Fruit fly (Drosophila melanogaster) whole organism, adult: ENCODE results near the gene CG15517.

ENCODE experiments used
- CG11617 ChIP-seq: fragments of 200-800 bp; sonication (Bioruptor generic); optimal IDR thresholded peaks from 2 replicates; lab custom pipeline; 2017; ENCODE audit warnings: mild to moderate bottlenecking, missing biosample characterization, missing genetic modification reagents, missing genetic modification characterization
- CG33017 ChIP-seq: fragments of 200-800 bp; sonication (Bioruptor generic); optimal IDR thresholded peaks from 2 replicates; lab custom pipeline; 2018; ENCODE audit warnings: missing biosample characterization, mild to moderate bottlenecking, missing genetic modification characterization, moderate library complexity
- CG7101 ChIP-seq: fragments of 200-800 bp; sonication (Bioruptor generic); optimal IDR thresholded peaks from 2 replicates; lab custom pipeline; 2018; ENCODE audit warnings: missing biosample characterization, mild to moderate bottlenecking, missing genetic modification characterization, moderate library complexity
- Crg-1 ChIP-seq: fragments of 200-800 bp; sonication (Bioruptor generic); optimal IDR thresholded peaks from 2 replicates; lab custom pipeline; 2016; ENCODE audit warnings: missing biosample characterization, missing genetic modification characterization
- Mnt ChIP-seq: fragments of 200-800 bp; sonication (Bioruptor generic); optimal IDR thresholded peaks from 2 replicates; lab custom pipeline; 2016; ENCODE audit warnings: missing biosample characterization, mild to moderate bottlenecking, missing genetic modification characterization
- bab1 ChIP-seq: fragments of 200-800 bp; sonication (Bioruptor generic); optimal IDR thresholded peaks from 3 replicates; lab custom pipeline; 2019; ENCODE audit warnings: missing biosample characterization, mild to moderate bottlenecking, missing genetic modification characterization, moderate library complexity
- cic ChIP-seq: fragments of 200-800 bp; sonication (Bioruptor generic); optimal IDR thresholded peaks from 2 replicates; lab custom pipeline; 2017; ENCODE audit warnings: missing biosample characterization, mild to moderate bottlenecking, missing genetic modification characterization, moderate library complexity
- pad ChIP-seq: fragments of 200-800 bp; sonication (Bioruptor generic); optimal IDR thresholded peaks from 3 replicates; lab custom pipeline; 2017; ENCODE audit warnings: missing biosample characterization, missing genetic modification characterization, mild to moderate bottlenecking, moderate library complexity, missing genetic modification reagents
- tj ChIP-seq: fragments of 200-800 bp; sonication (Bioruptor generic); optimal IDR thresholded peaks from 3 replicates; lab custom pipeline; 2017; ENCODE audit warnings: missing biosample characterization, mild to moderate bottlenecking, missing genetic modification characterization, moderate library complexity
- toe ChIP-seq: fragments of 200-800 bp; sonication (Bioruptor generic); optimal IDR thresholded peaks from 2 replicates; lab custom pipeline; 2016; ENCODE audit warnings: missing biosample characterization, missing genetic modification characterization

The CG15517 gene

DNA sequence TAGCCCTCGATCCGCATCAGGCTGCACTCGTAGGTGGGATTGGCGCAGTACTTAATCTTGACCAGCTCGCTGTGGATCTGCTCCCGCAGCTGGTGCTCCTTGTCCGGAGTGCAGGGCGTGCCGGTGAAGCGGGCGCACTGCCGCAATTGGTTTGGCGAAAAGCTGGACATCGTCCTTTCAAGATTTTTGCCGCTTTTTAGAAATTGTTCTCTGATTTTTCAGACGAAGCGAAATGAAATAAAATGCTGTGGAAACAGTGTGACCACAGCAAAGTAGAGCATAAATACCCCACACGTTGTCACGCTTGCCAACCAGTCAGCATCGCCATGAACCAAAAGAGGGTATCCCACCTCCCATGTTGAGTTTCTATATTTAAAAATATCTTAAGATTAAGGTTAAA is 46.4 kb downstream of the CG15517 start, which contains the start of gene dgt1:
Gene dgt1 (minus strand): TSS at position 264 of the 400 bp plus-strand sequence.
- TF ChIP-seq tj (GFP tag; lab: Kevin White, UChicago) (no peak), Mnt (peak; percentile 42), CG11617 (GFP tag; lab: Kevin White, UChicago) (no peak), cic (no peak), CG7101 (tag; lab: Kevin White, UChicago) (no peak), toe (GFP tag; lab: Kevin White, UChicago) (no peak), Crg-1 (no peak), bab1 (peak; percentile 22), pad (no peak), CG33017 (tag; lab: Kevin White, UChicago) (no peak)
